Worm (Caenorhabditis elegans) whole organism, L4/young adult: ENCODE measurements around the gene pho-7.

Experiments used
- W03F9.2 ChIP-seq: fragments of 150-350 bp; optimal IDR thresholded peaks from 2 replicates; lab custom pipeline; 2014; ENCODE audit warnings: missing biosample characterization, missing genetic modification characterization
- dao-5 ChIP-seq: sonication (generic microtip); optimal IDR thresholded peaks from 2 replicates; lab custom pipeline; 2016; ENCODE audit warnings: missing genotype, missing genetic modification characterization, moderate library complexity, missing compliant biosample characterization
- him-1 ChIP-seq: sonication (generic microtip); optimal IDR thresholded peaks from 2 replicates; lab custom pipeline; 2016; ENCODE audit warnings: missing genotype, missing genetic modification reagents, missing genetic modification characterization, missing compliant biosample characterization

The pho-7 gene

DNA sequence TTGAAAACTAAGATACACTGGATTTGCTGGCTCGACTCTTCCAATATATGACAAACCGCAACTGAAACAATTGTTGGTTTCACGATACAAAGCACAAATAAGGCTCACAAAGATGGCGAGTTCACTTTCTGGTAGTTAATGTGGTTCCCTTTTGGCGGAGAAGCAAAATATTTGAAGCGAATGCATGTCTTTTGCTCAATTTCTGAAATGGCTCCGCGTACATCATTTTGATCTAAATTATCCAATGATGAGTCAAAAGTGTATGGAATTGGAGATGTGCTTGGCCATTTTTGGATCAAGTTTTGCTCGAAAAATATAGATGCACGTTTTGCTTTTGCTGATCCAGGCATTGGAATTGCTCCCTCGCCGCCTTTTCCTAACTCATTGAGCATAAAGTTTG is 20.6 kb upstream of the pho-7 start:
- TF ChIP-seq him-1 (tag; lab: Kevin White, UChicago) (no peak), W03F9.2 (tag; lab: Kevin White, UChicago) (no peak), dao-5 (tag; lab: Kevin White, UChicago) (no peak)

DNA sequence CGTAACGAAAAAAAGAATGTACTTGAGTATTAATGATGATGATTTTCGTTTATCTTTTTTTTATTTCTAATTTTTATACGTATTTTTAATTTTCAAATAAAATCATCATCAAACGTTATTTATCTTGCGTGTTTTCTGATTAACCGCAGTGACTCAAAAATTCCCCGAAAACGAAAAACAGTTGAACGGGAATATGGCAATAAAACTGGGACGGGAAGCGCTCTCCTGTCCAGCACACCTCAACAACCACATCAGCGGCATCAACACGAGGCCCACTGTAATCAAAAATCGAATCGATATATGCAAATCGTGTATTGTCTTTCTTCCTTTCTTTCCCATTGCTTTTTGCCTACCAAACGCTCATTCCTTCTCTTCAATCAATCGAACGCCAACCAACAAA is 18.0 kb upstream of the pho-7 start, which contains the start of gene K09C8.2:
Gene K09C8.2 (plus strand): TSS at position 301 of the 400 bp plus-strand sequence.
- TF ChIP-seq W03F9.2 (tag; lab: Kevin White, UChicago) (no peak), dao-5 (tag; lab: Kevin White, UChicago) (no peak), him-1 (tag; lab: Kevin White, UChicago) (no peak)

DNA sequence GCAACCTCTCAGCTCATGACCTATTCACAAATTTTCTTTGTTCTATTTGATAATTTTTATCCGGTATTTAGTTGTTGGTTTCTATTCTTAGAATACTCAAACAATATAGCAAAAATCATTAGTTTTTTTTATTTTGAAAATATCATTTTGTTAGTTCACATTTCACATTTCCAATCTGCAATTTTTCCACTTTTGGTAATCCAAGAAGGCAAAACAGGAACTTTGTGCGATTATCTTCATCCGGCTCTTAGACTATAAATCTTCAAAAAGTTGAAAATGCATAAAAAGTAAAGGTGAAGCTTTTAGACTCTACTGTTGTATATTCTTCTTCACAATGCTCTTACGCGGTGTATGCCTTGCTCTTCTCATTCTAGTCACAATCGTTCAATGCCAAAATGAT is 17.3 kb upstream of the pho-7 start, which contains the start of gene nlp-19:
Gene nlp-19 (plus strand): TSS at position 301 of the 400 bp plus-strand sequence.
- TF ChIP-seq him-1 (tag; lab: Kevin White, UChicago) (no peak), dao-5 (tag; lab: Kevin White, UChicago) (no peak), W03F9.2 (tag; lab: Kevin White, UChicago) (no peak)

DNA sequence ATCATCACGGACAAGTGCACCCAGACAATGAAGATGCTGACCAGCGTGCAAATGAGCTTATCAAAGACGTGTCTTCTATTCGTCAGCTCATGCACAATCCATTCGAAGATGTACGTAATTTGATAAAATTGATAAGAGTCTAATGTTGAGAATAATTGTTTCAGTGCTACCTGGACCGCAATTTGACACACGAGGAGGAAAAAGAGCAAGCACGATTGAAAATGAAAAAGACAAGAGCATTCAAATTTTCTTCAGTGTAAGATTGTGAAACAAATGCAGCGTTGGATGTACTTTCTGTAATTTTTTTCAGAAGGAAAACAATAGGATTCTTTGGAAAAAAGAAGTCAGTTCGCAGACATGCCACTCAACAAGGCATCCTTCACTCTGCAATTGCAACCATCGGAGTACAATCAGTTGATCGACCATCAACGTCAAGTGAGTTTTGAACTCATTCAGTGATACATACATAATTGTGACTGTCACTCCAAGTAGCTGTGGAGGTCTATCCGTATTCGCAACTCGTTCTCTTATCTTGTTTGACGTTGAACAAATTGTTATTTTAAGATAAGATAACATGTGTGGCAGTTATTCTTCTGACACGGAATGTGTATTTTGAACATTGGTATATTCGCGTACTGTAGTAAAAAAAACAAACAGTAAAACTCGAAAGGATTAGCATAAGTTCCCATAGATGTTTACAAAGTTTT is 16.0 kb upstream of the pho-7 start:
- TF ChIP-seq dao-5 (tag; lab: Kevin White, UChicago): no peak

DNA sequence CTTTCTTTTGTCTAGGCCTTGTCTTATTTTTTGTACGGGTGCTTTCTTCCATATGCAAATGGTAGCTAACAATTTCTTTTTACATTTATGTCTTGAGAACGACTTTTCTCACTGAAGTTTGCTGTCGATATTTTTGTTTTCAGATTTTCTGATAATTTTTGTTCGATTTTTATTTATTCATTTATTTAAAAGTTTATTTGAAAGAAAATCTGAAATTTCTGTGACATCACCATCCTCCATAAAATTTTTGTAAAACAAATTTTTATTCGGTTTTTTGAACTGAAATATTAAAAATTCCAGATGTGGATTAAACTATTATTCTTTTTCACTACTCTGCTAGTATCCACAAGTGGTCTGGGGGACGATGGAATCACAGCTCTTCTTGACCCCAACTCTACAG is 12.7 kb upstream of the pho-7 start, which contains the start of gene pbo-4:
Gene pbo-4 (plus strand): TSS at position 301 of the 400 bp plus-strand sequence.
- TF ChIP-seq W03F9.2 (tag; lab: Kevin White, UChicago): no peak

DNA sequence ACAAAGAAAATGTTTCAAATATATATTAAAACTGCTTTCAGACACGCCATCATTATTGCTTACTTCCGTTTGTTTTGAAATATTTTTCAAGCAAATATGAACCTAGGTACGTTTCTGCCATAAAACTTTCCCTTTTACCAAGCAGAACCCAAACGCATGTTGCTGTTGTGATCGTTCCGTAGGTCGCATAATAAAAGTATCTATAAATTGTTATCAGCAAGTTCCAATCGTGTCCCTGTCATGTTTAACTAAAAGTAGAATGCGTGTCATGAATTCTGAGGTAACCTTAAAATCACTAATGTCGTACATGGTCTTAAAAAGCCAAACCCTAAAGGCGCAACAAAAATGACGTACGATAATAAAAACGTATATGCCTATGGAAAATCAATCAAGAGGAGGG is 10.8 kb upstream of the pho-7 start:
- TF ChIP-seq W03F9.2 (tag; lab: Kevin White, UChicago) (no peak), dao-5 (tag; lab: Kevin White, UChicago) (no peak), him-1 (tag; lab: Kevin White, UChicago) (no peak)

DNA sequence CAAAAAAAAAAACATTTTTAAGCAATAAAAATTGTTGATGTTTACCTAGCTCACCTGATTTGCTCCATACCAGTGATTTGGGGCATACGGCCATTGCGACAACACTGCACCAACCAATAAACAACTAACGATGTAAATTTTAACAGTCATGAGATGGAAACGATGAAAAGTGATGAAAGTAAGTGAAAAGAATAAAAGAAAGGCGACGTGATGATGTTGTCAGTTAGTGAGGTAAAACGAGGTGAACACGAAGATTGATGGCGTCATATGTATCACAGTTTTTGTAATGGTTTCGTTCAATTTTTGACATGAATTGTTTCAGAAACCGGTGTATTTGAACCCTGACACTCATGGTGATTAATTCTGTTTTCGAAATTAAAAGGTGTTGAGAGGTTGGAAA is 10.0 kb upstream of the pho-7 start, which contains the start of gene K09C8.7:
Gene K09C8.7 (minus strand): TSS at position 226 of the 400 bp plus-strand sequence.
- no peak for TF ChIP-seq him-1 (tag; lab: Kevin White, UChicago)
- TF ChIP-seq dao-5 (tag; lab: Kevin White, UChicago): no peak
- TF ChIP-seq W03F9.2 (tag; lab: Kevin White, UChicago): no peak

DNA sequence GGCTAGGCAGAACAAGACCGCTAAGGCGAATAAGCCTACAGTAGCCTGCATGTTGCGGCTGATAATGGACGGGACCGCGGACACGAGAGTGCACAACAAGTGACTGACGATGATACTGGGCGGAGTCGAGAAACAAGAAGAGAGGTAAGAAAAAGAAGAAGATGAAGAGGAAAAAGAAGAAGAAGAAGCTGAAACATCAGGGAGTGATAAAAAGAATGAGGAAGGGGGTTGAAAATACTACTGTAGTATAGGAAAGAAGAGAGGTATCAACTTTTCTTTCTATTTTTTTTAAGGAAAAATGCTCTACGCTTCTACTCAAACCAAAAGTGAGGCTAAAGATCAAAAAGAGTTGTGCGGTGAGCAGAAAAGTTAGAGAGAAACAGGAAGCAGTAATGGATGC is 7.7 kb upstream of the pho-7 start, which contains the start of gene T21B6.3:
Gene T21B6.3 (minus strand): TSS at position 101 of the 400 bp plus-strand sequence.
- TF ChIP-seq W03F9.2 (tag; lab: Kevin White, UChicago) (no peak), him-1 (tag; lab: Kevin White, UChicago) (no peak), dao-5 (tag; lab: Kevin White, UChicago) (no peak)

DNA sequence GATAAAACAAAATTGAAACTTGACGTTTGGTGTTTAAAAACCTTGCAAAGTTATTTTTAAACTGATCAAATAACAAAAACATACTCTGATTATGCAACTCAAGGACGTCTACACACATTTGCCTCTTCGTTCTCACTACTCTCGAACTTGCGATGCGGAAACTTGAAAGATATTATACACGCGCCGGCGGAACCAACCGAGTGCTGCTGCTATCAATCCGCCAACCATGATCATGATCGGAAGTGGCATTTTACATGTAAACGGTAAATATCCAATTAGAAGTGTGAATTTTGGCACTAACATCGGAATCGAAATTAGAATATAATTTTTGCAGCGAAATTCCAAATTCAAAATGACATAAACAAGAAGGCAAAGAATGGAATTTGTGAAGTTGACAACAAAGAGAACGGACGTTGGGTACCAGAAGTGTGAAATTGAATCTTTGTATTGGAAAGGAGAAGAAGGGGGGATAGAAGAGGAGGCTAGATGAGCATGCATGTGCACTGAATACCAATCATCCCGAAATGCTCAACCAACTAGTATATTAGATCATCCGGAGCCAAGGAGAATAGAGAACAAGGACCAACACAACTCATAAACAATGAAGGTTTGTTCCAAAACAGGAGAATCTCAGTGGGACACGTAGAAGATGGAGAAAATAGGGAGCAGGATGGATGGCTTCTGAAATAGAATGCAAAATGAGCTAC is 7.7 kb downstream of the pho-7 start:
- TF ChIP-seq him-1 (tag; lab: Kevin White, UChicago): no peak
- no peak for TF ChIP-seq dao-5 (tag; lab: Kevin White, UChicago)
- no peak for TF ChIP-seq W03F9.2 (tag; lab: Kevin White, UChicago)

DNA sequence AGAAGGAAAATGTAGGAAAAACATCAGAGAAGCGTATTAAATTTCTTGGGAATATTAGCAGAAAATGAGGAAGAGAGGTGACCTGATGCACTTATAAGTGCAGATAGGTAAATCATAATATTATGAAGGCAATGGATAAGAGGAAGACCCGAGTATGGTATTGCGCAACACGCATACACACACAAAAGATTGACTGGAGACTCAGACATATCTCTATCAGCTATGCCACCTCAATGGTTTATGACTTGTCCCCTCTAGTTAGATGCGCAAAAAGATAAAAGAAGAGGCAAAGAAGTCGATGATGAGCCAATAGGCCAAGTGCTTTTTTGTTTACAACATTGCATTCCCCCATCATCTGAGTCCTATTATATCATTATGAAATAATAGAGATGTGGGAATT is 9.1 kb downstream of the pho-7 start:
- no peak for TF ChIP-seq dao-5 (tag; lab: Kevin White, UChicago)
- no peak for TF ChIP-seq W03F9.2 (tag; lab: Kevin White, UChicago)
- no peak for TF ChIP-seq him-1 (tag; lab: Kevin White, UChicago)

DNA sequence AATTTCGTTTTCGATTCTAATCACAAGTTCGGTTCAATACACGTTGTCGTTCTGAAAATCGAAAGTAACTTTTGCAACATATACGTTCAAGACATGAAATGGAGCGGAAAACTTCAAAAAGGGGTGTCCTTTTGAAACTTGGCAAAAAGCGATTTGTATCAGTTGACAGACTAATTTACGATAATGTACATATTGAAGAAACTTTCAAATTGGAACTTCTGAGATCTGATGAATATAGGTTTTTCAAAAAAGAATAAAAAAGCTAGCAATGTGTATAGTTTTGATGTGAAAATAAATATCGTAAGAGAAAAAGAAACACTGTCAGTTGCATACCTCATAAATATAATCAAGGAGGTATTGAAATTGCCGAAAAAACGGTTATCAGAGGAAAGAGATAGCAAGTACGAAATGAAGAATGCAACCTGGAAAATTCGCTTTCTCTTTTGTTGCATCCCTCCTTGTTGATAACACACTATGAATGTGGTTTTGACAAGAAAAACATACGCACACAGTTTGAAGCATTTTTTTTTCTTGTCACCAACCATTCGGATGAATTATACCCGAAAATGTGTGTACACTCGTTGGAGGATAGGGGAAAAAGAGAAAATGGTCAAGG is 12.1 kb downstream of the pho-7 start, which contains the start of gene dgn-1:
Gene dgn-1 (minus strand): TSS at position 51 of the 616 bp plus-strand sequence.
- no peak for TF ChIP-seq him-1 (tag; lab: Kevin White, UChicago)
- TF ChIP-seq dao-5 (tag; lab: Kevin White, UChicago): no peak
- no peak for TF ChIP-seq W03F9.2 (tag; lab: Kevin White, UChicago)

DNA sequence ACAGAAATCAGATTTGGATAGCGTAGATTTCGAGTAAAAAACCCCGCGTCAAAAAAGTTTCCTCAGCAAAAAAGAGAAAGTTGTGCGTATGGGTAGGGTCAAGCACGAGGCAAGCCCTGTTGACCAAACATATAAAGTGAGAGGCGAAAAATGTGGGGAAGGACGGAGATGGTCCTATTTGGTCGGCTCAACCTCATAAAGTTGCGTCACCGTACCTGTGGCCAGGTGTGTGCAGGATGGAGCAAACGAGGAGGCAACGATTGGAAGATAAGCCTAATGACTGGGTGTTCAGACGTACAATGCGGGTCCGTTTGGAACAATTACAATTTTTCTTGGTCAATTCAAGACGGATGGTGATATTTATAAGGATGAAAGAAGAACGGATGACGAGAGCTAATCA is 14.0 kb downstream of the pho-7 start:
- TF ChIP-seq W03F9.2 (tag; lab: Kevin White, UChicago): no peak
- no peak for TF ChIP-seq him-1 (tag; lab: Kevin White, UChicago)
- no peak for TF ChIP-seq dao-5 (tag; lab: Kevin White, UChicago)

DNA sequence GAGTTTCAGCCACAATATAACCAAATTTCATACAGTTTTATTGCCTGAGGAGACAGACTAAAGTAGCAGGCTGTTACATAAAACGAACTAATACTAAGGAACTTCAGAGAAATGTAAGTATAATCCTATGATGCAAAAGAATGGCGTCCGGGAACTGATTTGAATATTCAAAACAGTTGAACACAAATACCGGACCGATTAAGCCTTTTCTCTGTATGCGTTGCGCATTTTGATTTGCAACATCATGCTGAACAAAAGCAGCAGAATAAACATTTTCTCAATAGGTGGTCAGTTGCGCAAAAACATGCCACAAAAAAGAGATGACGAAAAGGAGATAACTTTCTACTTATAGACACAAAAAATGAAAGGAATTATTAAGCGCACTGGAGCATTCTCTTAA is 17.1 kb downstream of the pho-7 start:
- TF ChIP-seq him-1 (tag; lab: Kevin White, UChicago) (no peak), dao-5 (tag; lab: Kevin White, UChicago) (no peak), W03F9.2 (tag; lab: Kevin White, UChicago) (no peak)
